Worm (Caenorhabditis elegans) whole organism, L1 larva: ENCODE measurements around the gene D1046.16.

ENCODE experiments used
- C16A3.4 ChIP-seq: fragments of 150-350 bp; optimal IDR thresholded peaks from 2 replicates; lab custom pipeline; 2014; ENCODE audit warnings: missing biosample characterization, missing genetic modification characterization
- C34B4.2 ChIP-seq: sonication (generic microtip); optimal IDR thresholded peaks from 2 replicates; lab custom pipeline; 2017; ENCODE audit warnings: mild to moderate bottlenecking, missing genetic modification characterization, missing compliant biosample characterization
- Y116A8C.19 ChIP-seq: sonication (generic microtip); optimal IDR thresholded peaks from 2 replicates; lab custom pipeline; 2016; ENCODE audit warnings: missing compliant biosample characterization, missing genetic modification characterization, borderline replicate concordance
- ceh-63 ChIP-seq: fragments of 200-800 bp; sonication (Bioruptor generic); optimal IDR thresholded peaks from 2 replicates; lab custom pipeline; 2018; ENCODE audit warnings: mild to moderate bottlenecking, missing genetic modification characterization, missing compliant biosample characterization
- ceh-8 ChIP-seq: fragments of 200-800 bp; sonication (Bioruptor generic); optimal IDR thresholded peaks from 2 replicates; lab custom pipeline; 2018; ENCODE audit warnings: mild to moderate bottlenecking, missing genetic modification characterization, moderate library complexity, missing compliant biosample characterization
- ceh-90 ChIP-seq: sonication (generic microtip); optimal IDR thresholded peaks from 2 replicates; lab custom pipeline; 2016; ENCODE audit warnings: missing genetic modification characterization, missing compliant biosample characterization
- ces-1 ChIP-seq: fragments of 150-350 bp; optimal IDR thresholded peaks from 2 replicates; lab custom pipeline; 2014; ENCODE audit warnings: missing biosample characterization, missing genetic modification reagents, missing genetic modification characterization
- efl-1 ChIP-seq, 4 experiments: fragments of 150-350 bp; optimal IDR thresholded peaks in 3 of 4; peaks in 1 of 4; 1 replicate in 1 of 4; 2 replicates in 3 of 4; lab custom pipeline; 2014; ENCODE audit warnings: missing biosample characterization in 2 of 4, missing genetic modification characterization in 2 of 4, missing genetic modification reagents in 2 of 4
- efl-3 ChIP-seq: fragments of 200-800 bp; sonication (Bioruptor generic); optimal IDR thresholded peaks from 2 replicates; lab custom pipeline; 2018; ENCODE audit warnings: mild to moderate bottlenecking, missing genetic modification characterization, missing compliant biosample characterization
- egl-27 ChIP-seq, 2 experiments: fragments of 150-350 bp in 1 of 2; sonication (generic microtip); optimal IDR thresholded peaks; 3 replicates each; lab custom pipeline; 2017 to 2018; ENCODE audit warnings: missing biosample characterization in 2 of 2, missing genetic modification characterization in 2 of 2, missing genetic modification reagents in 2 of 2
- fkh-4 ChIP-seq: sonication (generic microtip); optimal IDR thresholded peaks from 2 replicates; lab custom pipeline; 2016; ENCODE audit warnings: missing compliant biosample characterization, missing genetic modification characterization, borderline replicate concordance
- fkh-8 ChIP-seq: sonication (generic microtip); optimal IDR thresholded peaks from 2 replicates; lab custom pipeline; 2016; ENCODE audit warnings: mild to moderate bottlenecking, missing genetic modification characterization, missing compliant biosample characterization
- hlh-4 ChIP-seq: sonication (generic microtip); optimal IDR thresholded peaks from 2 replicates; lab custom pipeline; 2016; ENCODE audit warnings: mild to moderate bottlenecking, missing genetic modification characterization, missing compliant biosample characterization
- isw-1 ChIP-seq: fragments of 200-800 bp; sonication (Bioruptor generic); IDR thresholded peaks from 2 replicates; pipeline ENCODE4 v1.3.6; 2022; ENCODE audit warnings: missing genetic modification characterization, missing compliant biosample characterization
- jun-1 ChIP-seq: fragments of 150-350 bp; optimal IDR thresholded peaks from 2 replicates; lab custom pipeline; 2014; ENCODE audit warnings: missing biosample characterization, missing genetic modification reagents, missing genetic modification characterization
- lin-14 ChIP-seq: fragments of 200-800 bp; sonication (Bioruptor generic); optimal IDR thresholded peaks from 2 replicates; lab custom pipeline; 2018; ENCODE audit warnings: mild to moderate bottlenecking, missing genetic modification characterization, moderate library complexity, missing compliant biosample characterization
- lin-35 ChIP-seq, 2 experiments: fragments of 150-350 bp; optimal IDR thresholded peaks; 2 replicates each; lab custom pipeline; 2014; ENCODE audit warnings: missing biosample characterization in 2 of 2, missing genetic modification characterization in 2 of 2, missing genetic modification reagents in 2 of 2
- lir-3 ChIP-seq: sonication (generic microtip); optimal IDR thresholded peaks from 2 replicates; lab custom pipeline; 2016; ENCODE audit warnings: mild to moderate bottlenecking, missing genetic modification characterization, moderate library complexity, missing compliant biosample characterization; ENCODE audit not compliant: poor library complexity
- mab-9 ChIP-seq: fragments of 200-800 bp; sonication (Bioruptor generic); IDR thresholded peaks from 2 replicates; pipeline ENCODE4 v1.3.6; 2022; ENCODE audit warnings: missing genetic modification reagents, missing genetic modification characterization, missing compliant biosample characterization
- mdl-1 ChIP-seq, 2 experiments: fragments of 150-350 bp; optimal IDR thresholded peaks; 2 replicates each; lab custom pipeline; 2014 to 2017; ENCODE audit warnings: missing biosample characterization in 2 of 2, missing genetic modification characterization in 2 of 2, inconsistent platforms in 1 of 2
- mef-2 ChIP-seq: fragments of 150-350 bp; optimal IDR thresholded peaks from 2 replicates; lab custom pipeline; 2014; ENCODE audit warnings: missing biosample characterization, missing genetic modification characterization
- nhr-11 ChIP-seq: fragments of 150-350 bp; optimal IDR thresholded peaks from 2 replicates; lab custom pipeline; 2014; ENCODE audit warnings: missing biosample characterization, missing genetic modification characterization
- nhr-19 ChIP-seq: fragments of 200-800 bp; sonication (Bioruptor generic); conservative IDR thresholded peaks from 2 replicates; pipeline ENCODE4 v1.3.6; 2022; ENCODE audit warnings: missing genetic modification characterization, missing compliant biosample characterization
- nhr-20 ChIP-seq: sonication (generic microtip); optimal IDR thresholded peaks from 2 replicates; lab custom pipeline; 2016; ENCODE audit warnings: mild to moderate bottlenecking, missing genetic modification characterization, missing compliant biosample characterization
- nhr-71 ChIP-seq: sonication (generic microtip); optimal IDR thresholded peaks from 2 replicates; lab custom pipeline; 2016; ENCODE audit warnings: mild to moderate bottlenecking, missing genetic modification characterization, moderate library complexity, missing compliant biosample characterization
- nhr-77 ChIP-seq: fragments of 150-350 bp; optimal IDR thresholded peaks from 2 replicates; lab custom pipeline; 2014; ENCODE audit warnings: missing biosample characterization, missing genetic modification characterization
- nhr-84 ChIP-seq: sonication (generic microtip); optimal IDR thresholded peaks from 2 replicates; lab custom pipeline; 2017; ENCODE audit warnings: missing biosample characterization, missing genetic modification characterization
- nhr-85 ChIP-seq: sonication (generic microtip); peaks from one replicate; lab custom pipeline; 2016; ENCODE audit warnings: missing genetic modification characterization, inconsistent platforms, missing compliant biosample characterization
- nhr-90 ChIP-seq: sonication (generic microtip); optimal IDR thresholded peaks from 2 replicates; lab custom pipeline; 2016; ENCODE audit warnings: mild to moderate bottlenecking, missing genetic modification characterization, missing compliant biosample characterization; ENCODE audit not compliant: poor library complexity
- pax-3 ChIP-seq: fragments of 200-800 bp; sonication (Bioruptor generic); optimal IDR thresholded peaks from 2 replicates; lab custom pipeline; 2018; ENCODE audit warnings: mild to moderate bottlenecking, missing genetic modification characterization, moderate library complexity, missing compliant biosample characterization
- rnt-1 ChIP-seq: sonication (generic microtip); optimal IDR thresholded peaks from 2 replicates; lab custom pipeline; 2016; ENCODE audit warnings: mild to moderate bottlenecking, missing genetic modification characterization, moderate library complexity, missing compliant biosample characterization
- snu-23 ChIP-seq: sonication (generic microtip); optimal IDR thresholded peaks from 2 replicates; lab custom pipeline; 2016; ENCODE audit warnings: missing genetic modification characterization, missing compliant biosample characterization
- sup-37 ChIP-seq: fragments of 200-800 bp; sonication (Bioruptor generic); optimal IDR thresholded peaks from 2 replicates; lab custom pipeline; 2018; ENCODE audit warnings: mild to moderate bottlenecking, missing genetic modification characterization, missing compliant biosample characterization
- unc-130 ChIP-seq: fragments of 150-350 bp; optimal IDR thresholded peaks from 2 replicates; lab custom pipeline; 2017; ENCODE audit warnings: missing biosample characterization, missing genetic modification characterization, inconsistent platforms
- unc-30 ChIP-seq: sonication (generic microtip); optimal IDR thresholded peaks from 2 replicates; lab custom pipeline; 2017; ENCODE audit warnings: missing biosample characterization, missing genetic modification characterization
- unc-62 ChIP-seq: fragments of 150-350 bp; optimal IDR thresholded peaks from 2 replicates; lab custom pipeline; 2014; ENCODE audit warnings: missing biosample characterization, missing genetic modification reagents, missing genetic modification characterization
- unc-86 ChIP-seq: sonication (generic microtip); optimal IDR thresholded peaks from 2 replicates; lab custom pipeline; 2016; ENCODE audit warnings: missing genetic modification characterization, missing compliant biosample characterization
- unc-98 ChIP-seq: fragments of 200-800 bp; sonication (Bioruptor generic); IDR thresholded peaks from 2 replicates; pipeline ENCODE4 v1.3.6; 2022; ENCODE audit warnings: missing genetic modification characterization, missing compliant biosample characterization
- ztf-11 ChIP-seq, 2 experiments: sonication (generic microtip); optimal IDR thresholded peaks; 2 replicates each; lab custom pipeline; 2016 to 2017; ENCODE audit warnings: missing genetic modification characterization in 2 of 2, missing biosample characterization in 1 of 2, missing compliant biosample characterization in 1 of 2
- ztf-4 ChIP-seq: fragments of 150-350 bp; optimal IDR thresholded peaks from 2 replicates; lab custom pipeline; 2014; ENCODE audit warnings: missing biosample characterization, missing genetic modification characterization

Gene D1046.16

ce11 chrIV:8879810-8880209 lies 42.1 kb upstream of the D1046.16 start, which contains the start of gene npax-4:
Gene npax-4, minus strand, starts transcription at chrIV:8879910.
- TF ChIP-seq nhr-85 (tag; lab: Kevin White, UChicago) (no peak), lin-14 (GFP tag; lab: Kevin White, UChicago) (no peak), lin-35 (GFP tag; optimal IDR thresholded peaks at IDR 0.05; lab: Kevin White, UChicago) (no peak), mab-9 (no peak)

- TF ChIP-seq snu-23 (GFP tag; lab: Kevin White, UChicago) (no peak), pax-3 (tag; lab: Kevin White, UChicago) (no peak), nhr-19 (GFP tag; lab: Robert Waterston, UW) (no peak), efl-3 (GFP tag; lab: Kevin White, UChicago) (no peak)
Measured at ce11 chrIV:8881181-8881580, 40.8 kb upstream of the D1046.16 start, which contains the start of gene C09G9.8. Gene C09G9.8, plus strand, starts transcription at chrIV:8881481.

- TF ChIP-seq nhr-71 (tag; lab: Kevin White, UChicago) (no peak), sup-37 (GFP tag; lab: Kevin White, UChicago) (no peak), C34B4.2 (tag; lab: Kevin White, UChicago) (no peak), nhr-11 (tag; lab: Kevin White, UChicago) (no peak), efl-1 (optimal IDR thresholded peaks at IDR 0.05; lab: Kevin White, UChicago) (no peak), efl-1 (GFP tag; optimal IDR thresholded peaks at IDR 0.05 in 1 of 2; lab: Kevin White, UChicago) (no peak), fkh-4 (tag; lab: Kevin White, UChicago) (no peak), mdl-1 (tag; optimal IDR thresholded peaks at IDR 0.05; lab: Kevin White, UChicago) (no peak), ceh-90 (tag; lab: Kevin White, UChicago) (no peak)
Measured at ce11 chrIV:8886228-8886627, 35.7 kb upstream of the D1046.16 start, which contains the start of gene C09G9.5. Gene C09G9.5, plus strand, starts transcription at chrIV:8886528.

DNA sequence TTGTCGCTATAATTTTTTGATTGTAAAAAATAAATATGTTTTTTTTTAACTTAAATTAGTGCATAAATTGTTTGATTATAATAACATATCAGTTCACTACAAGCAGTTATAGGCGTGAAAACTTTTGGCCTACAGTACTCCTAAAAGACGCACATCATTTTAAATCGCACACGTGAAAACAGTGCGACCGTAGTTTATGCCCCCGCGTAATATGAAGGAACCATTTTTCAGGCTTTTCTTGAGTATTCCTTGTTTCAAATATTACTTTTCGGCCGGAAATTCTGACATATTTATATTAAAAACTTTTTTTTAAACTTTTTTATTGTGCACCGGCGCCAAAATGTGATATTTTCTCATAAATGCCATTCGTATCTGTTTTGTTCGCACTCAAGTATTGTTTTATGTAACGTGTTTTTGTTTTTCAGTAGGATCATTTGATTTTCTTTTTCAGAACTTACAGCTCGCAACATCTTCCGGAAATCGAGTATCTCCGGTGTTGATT lies 33.4 kb upstream of the D1046.16 start, which contains the start of gene oma-1:
oma-1 (plus strand) TSS at position 452 of the 502 bp plus-strand sequence.
- TF ChIP-seq lin-14 (GFP tag; lab: Kevin White, UChicago), result no peak
- no peak for TF ChIP-seq unc-86 (tag; lab: Kevin White, UChicago)
- peak; percentile 35 for TF ChIP-seq nhr-85 (tag; lab: Kevin White, UChicago)
- TF ChIP-seq ztf-11 (tag; optimal IDR thresholded peaks at IDR 0.05; lab: Kevin White, UChicago), result no peak

ce11 chrIV:8891131-8891530 lies 30.8 kb upstream of the D1046.16 start, which contains the start of gene spr-2:
Gene spr-2, plus strand, starts transcription at chrIV:8891462.
- TF ChIP-seq egl-27 (tag; optimal IDR thresholded peaks at IDR 0.05; lab: Kevin White, UChicago) (no peak), C34B4.2 (tag; lab: Kevin White, UChicago) (no peak), fkh-4 (tag; lab: Kevin White, UChicago) (no peak), ceh-8 (GFP tag; lab: Kevin White, UChicago) (peak; percentile 68), nhr-90 (peak; percentile 79), Y116A8C.19 (tag; lab: Kevin White, UChicago) (no peak), nhr-85 (tag; lab: Kevin White, UChicago) (peak; percentile 76), isw-1 (GFP tag; lab: Robert Waterston, UW) (peak; percentile 42; the same call in 1 of the 2 replicates), lir-3 (tag; lab: Kevin White, UChicago) (no peak), nhr-11 (tag; lab: Kevin White, UChicago) (peak; percentile 67), rnt-1 (tag; lab: Kevin White, UChicago) (peak; percentile 84), lin-35 (GFP tag; optimal IDR thresholded peaks at IDR 0.05; lab: Kevin White, UChicago) (peak; percentile 86 to 91), nhr-20 (tag; lab: Kevin White, UChicago) (peak; percentile 81), mdl-1 (tag; optimal IDR thresholded peaks at IDR 0.05; lab: Kevin White, UChicago) (peak in 1 of 2 experiments; percentile 48), unc-62 (GFP tag; lab: Kevin White, UChicago) (no peak), hlh-4 (tag; lab: Kevin White, UChicago) (no peak), nhr-77 (peak; percentile 19), ztf-11 (tag; optimal IDR thresholded peaks at IDR 0.05; lab: Kevin White, UChicago) (peak in 1 of 2 experiments; percentile 3), C16A3.4 (tag; lab: Kevin White, UChicago) (peak; percentile 76), ceh-63 (no peak), unc-30 (tag; lab: Kevin White, UChicago) (no peak), mef-2 (tag; lab: Kevin White, UChicago) (peak; percentile 5), ces-1 (GFP tag; lab: Kevin White, UChicago) (no peak), ztf-4 (tag; lab: Kevin White, UChicago) (peak; percentile 54), jun-1 (peak; percentile 39), unc-130 (peak; percentile 37), unc-98 (GFP tag; lab: Robert Waterston, UW) (no peak), nhr-84 (tag; lab: Kevin White, UChicago) (no peak), fkh-8 (tag; lab: Kevin White, UChicago) (peak; percentile 50), unc-86 (tag; lab: Kevin White, UChicago) (peak; percentile 59)
